Worm (Caenorhabditis elegans) whole organism, midembryonic: ENCODE measurements around the gene col-144.

Source experiments
- T22C8.4 ChIP-seq: fragments of 200-800 bp; sonication (Bioruptor generic); IDR thresholded peaks from 2 replicates; pipeline ENCODE4 v1.3.6; 2022; ENCODE audit warnings: missing genetic modification characterization, missing compliant biosample characterization
- cog-1 ChIP-seq: sonication (generic microtip); optimal IDR thresholded peaks from 2 replicates; lab custom pipeline; 2016; ENCODE audit warnings: missing genetic modification characterization, missing compliant biosample characterization
- flt-1 ChIP-seq: fragments of 200-800 bp; sonication (Bioruptor generic); IDR thresholded peaks from 2 replicates; pipeline ENCODE4 v1.3.6; 2022; ENCODE audit warnings: missing genetic modification characterization, missing compliant biosample characterization
- klf-2 ChIP-seq: fragments of 200-800 bp; sonication (Bioruptor generic); conservative IDR thresholded peaks from 2 replicates; pipeline ENCODE4 v1.3.6; 2022; ENCODE audit warnings: missing genetic modification reagents, missing genetic modification characterization, missing compliant biosample characterization
- med-1 ChIP-seq: sonication (generic microtip); optimal IDR thresholded peaks from 2 replicates; lab custom pipeline; 2017; ENCODE audit warnings: missing genetic modification characterization, mild to moderate bottlenecking, missing compliant biosample characterization, antibody characterized with exemption, missing genetic modification reagents; ENCODE audit not compliant: insufficient read depth
- ref-1 ChIP-seq: fragments of 200-800 bp; sonication (Bioruptor generic); conservative IDR thresholded peaks from 2 replicates; pipeline ENCODE4 v1.3.6; 2022; ENCODE audit warnings: missing genetic modification reagents, missing genetic modification characterization, missing compliant biosample characterization
- tab-1 ChIP-seq: fragments of 200-800 bp; sonication (Bioruptor generic); IDR thresholded peaks from 2 replicates; pipeline ENCODE4 v1.3.6; 2022; ENCODE audit warnings: missing genetic modification characterization, missing compliant biosample characterization
- ztf-23 ChIP-seq: fragments of 200-800 bp; sonication (Bioruptor generic); IDR thresholded peaks from 2 replicates; pipeline ENCODE4 v1.3.6; 2022; ENCODE audit warnings: missing genetic modification reagents, missing genetic modification characterization, missing compliant biosample characterization
- ztf-29 ChIP-seq: fragments of 200-800 bp; sonication (Bioruptor generic); IDR thresholded peaks from 2 replicates; pipeline ENCODE4 v1.3.6; 2022; ENCODE audit warnings: missing genetic modification reagents, missing genetic modification characterization, missing compliant biosample characterization

col-144 gene

DNA sequence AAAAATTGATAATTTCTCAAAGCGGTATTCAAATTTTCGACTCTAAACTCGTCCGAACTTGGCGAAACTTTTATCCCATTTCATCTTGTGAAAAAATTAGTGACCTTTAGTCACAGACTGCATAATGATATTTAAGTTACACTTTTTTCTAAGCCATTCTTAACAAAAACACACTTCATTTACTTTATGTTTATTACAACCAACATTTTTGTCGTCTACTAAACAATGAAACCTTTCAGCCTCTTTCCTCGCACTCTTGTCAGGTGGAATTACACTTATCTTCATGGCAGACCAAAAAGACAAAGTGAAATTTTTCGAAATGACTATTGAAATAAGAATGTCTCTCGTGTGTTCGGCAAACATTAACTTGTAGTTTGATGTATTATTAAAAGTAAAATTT, 3.5 kb upstream of the col-144 start:
- no peak for TF ChIP-seq ztf-23 (GFP tag; lab: Robert Waterston, UW)
- no peak for TF ChIP-seq ztf-29 (GFP tag; lab: Robert Waterston, UW)
- TF ChIP-seq klf-2 (GFP tag; lab: Robert Waterston, UW): no peak
- no peak for TF ChIP-seq flt-1 (GFP tag; lab: Robert Waterston, UW)
- TF ChIP-seq ref-1 (GFP tag; lab: Robert Waterston, UW): no peak
- TF ChIP-seq med-1 (GFP tag; lab: Kevin White, UChicago): no peak
- no peak for TF ChIP-seq tab-1 (GFP tag; lab: Robert Waterston, UW)
- no peak for TF ChIP-seq cog-1
- no peak for TF ChIP-seq T22C8.4 (GFP tag; lab: Robert Waterston, UW)

DNA sequence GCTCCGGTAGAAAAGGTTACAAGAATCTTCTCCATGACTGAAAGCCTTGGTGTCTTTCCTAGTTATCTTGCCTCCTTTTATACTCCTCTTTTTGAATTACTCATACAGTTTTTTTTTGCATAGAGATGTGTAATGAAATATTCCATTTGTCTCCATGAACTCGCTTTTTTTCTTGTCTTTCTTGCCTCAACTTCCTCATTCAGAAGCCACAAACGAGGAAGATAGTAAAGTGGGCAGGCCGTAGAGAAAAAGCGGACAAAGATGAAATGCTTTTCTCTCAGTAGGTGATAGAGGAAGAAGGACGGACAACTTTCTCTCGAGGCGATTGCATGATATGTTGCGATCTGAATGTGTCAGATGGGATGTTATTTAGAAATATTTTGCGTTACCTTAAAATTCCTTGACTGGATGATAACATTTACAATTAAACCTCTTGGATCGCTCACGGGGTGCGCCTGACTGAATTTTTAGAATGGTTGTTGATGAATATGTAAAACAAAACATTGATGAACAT, 2.6 kb upstream of the col-144 start, which contains the start of gene col-145:
Gene col-145 (minus strand): TSS at position 51 of the 514 bp plus-strand sequence.
- no peak for TF ChIP-seq med-1 (GFP tag; lab: Kevin White, UChicago)
- TF ChIP-seq ztf-23 (GFP tag; lab: Robert Waterston, UW): no peak
- no peak for TF ChIP-seq klf-2 (GFP tag; lab: Robert Waterston, UW)
- TF ChIP-seq ztf-29 (GFP tag; lab: Robert Waterston, UW): no peak
- TF ChIP-seq tab-1 (GFP tag; lab: Robert Waterston, UW): no peak
- no peak for TF ChIP-seq cog-1
- no peak for TF ChIP-seq T22C8.4 (GFP tag; lab: Robert Waterston, UW)
- no peak for TF ChIP-seq ref-1 (GFP tag; lab: Robert Waterston, UW)
- no peak for TF ChIP-seq flt-1 (GFP tag; lab: Robert Waterston, UW)

DNA sequence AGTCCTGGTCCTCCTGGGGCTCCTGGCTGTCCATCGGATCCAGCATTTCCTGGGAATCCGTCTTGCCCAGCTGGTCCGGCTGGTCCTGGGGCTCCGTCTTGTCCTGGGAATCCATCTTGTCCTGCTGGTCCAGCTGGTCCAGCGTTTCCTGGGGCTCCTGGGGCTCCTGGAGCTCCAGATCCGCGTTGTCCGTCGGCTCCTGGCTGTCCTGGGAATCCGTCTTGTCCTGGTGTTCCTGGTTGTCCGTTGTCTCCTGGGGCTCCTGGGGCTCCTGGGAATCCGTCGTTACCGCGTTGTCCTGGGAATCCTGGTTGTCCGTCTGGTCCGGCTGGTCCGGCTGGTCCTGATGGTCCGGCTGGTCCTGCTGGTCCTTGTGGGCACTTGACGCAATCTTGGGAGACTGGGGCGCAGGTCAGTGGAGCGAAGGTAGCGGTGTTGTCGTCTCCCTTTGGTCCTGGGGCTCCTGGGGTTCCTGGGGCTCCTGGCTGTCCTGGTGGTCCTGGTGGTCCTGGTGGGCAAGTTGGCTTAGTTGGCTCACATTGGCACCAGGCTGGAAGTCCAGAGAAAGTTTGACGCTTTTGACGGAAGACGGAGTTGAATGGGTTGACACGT, 1.8 kb upstream of the col-144 start:
- TF ChIP-seq cog-1 (no peak), tab-1 (GFP tag; lab: Robert Waterston, UW) (no peak), ref-1 (GFP tag; lab: Robert Waterston, UW) (no peak), ztf-29 (GFP tag; lab: Robert Waterston, UW) (no peak), ztf-23 (GFP tag; lab: Robert Waterston, UW) (no peak), med-1 (GFP tag; lab: Kevin White, UChicago) (no peak), T22C8.4 (GFP tag; lab: Robert Waterston, UW) (no peak), flt-1 (GFP tag; lab: Robert Waterston, UW) (no peak), klf-2 (GFP tag; lab: Robert Waterston, UW) (no peak)

DNA sequence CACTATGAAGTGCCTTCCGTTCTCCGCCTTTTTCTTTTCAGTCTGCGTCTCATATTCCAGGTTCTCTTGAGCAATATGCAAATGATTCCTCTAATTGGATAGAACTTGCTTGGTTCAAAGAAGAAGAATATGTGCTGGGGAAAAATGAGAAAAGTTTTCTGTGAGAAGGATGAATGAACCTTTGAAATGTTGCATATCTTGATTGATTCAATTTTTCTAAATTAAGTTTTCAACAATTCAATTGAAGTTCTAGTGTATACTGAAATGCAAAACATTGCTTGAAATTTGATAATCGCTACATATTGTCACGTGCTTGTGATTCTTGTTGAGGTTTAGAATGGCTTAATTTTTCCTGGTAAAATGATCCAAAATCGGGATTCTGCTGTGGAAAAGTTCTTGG, 2.8 kb downstream of the col-144 start:
- no peak for TF ChIP-seq T22C8.4 (GFP tag; lab: Robert Waterston, UW)
- TF ChIP-seq klf-2 (GFP tag; lab: Robert Waterston, UW): no peak
- no peak for TF ChIP-seq ref-1 (GFP tag; lab: Robert Waterston, UW)
- no peak for TF ChIP-seq ztf-29 (GFP tag; lab: Robert Waterston, UW)
- no peak for TF ChIP-seq tab-1 (GFP tag; lab: Robert Waterston, UW)
- no peak for TF ChIP-seq ztf-23 (GFP tag; lab: Robert Waterston, UW)
- no peak for TF ChIP-seq med-1 (GFP tag; lab: Kevin White, UChicago)
- TF ChIP-seq flt-1 (GFP tag; lab: Robert Waterston, UW): no peak
- TF ChIP-seq cog-1: no peak

DNA sequence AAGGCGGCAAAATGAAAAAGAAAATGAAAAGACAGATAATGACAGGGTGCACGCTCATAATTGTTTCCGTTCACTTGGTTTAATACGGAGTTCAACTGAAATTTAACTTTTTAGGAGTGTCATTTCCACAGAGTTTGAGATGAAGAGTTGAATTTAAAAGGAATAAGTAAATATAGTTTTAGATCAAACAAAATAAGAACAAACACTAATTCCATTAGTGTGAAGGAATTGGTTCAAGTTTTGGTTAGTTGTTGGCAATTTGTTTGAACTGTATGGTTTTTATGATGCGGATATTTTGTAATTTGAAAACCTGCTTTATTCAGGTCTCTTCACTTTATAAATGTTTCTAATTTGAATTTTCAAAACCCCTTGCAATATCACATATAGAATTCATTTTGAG, 3.8 kb downstream of the col-144 start, which contains the start of gene B0222.15:
Gene B0222.15 (minus strand): TSS at position 101 of the 400 bp plus-strand sequence.
- TF ChIP-seq T22C8.4 (GFP tag; lab: Robert Waterston, UW) (no peak), med-1 (GFP tag; lab: Kevin White, UChicago) (no peak), klf-2 (GFP tag; lab: Robert Waterston, UW) (no peak), tab-1 (GFP tag; lab: Robert Waterston, UW) (no peak), ztf-23 (GFP tag; lab: Robert Waterston, UW) (no peak), ztf-29 (GFP tag; lab: Robert Waterston, UW) (no peak), cog-1 (no peak), flt-1 (GFP tag; lab: Robert Waterston, UW) (no peak)

DNA sequence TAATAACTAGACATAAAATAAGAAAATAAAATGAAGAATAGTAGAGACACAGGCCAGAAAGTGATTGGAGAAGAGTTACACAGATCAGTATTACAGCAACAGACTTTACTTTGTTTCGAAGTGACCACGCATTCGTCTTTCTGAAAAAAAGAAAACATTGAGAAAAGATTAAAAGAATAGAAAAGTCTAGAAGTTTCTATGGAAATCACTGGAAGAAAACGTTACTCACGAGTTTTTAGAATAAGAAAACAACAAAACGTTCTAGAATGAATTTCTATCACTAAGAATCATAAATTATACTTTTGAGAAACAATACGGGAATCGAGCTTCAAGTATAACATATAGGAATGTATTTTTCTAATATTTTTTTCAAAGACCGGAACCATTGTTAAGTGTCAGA, 4.8 kb downstream of the col-144 start:
- no peak for TF ChIP-seq cog-1
- no peak for TF ChIP-seq ztf-23 (GFP tag; lab: Robert Waterston, UW)
- TF ChIP-seq tab-1 (GFP tag; lab: Robert Waterston, UW): no peak
- no peak for TF ChIP-seq klf-2 (GFP tag; lab: Robert Waterston, UW)
- TF ChIP-seq T22C8.4 (GFP tag; lab: Robert Waterston, UW): no peak
- TF ChIP-seq ref-1 (GFP tag; lab: Robert Waterston, UW): no peak

DNA sequence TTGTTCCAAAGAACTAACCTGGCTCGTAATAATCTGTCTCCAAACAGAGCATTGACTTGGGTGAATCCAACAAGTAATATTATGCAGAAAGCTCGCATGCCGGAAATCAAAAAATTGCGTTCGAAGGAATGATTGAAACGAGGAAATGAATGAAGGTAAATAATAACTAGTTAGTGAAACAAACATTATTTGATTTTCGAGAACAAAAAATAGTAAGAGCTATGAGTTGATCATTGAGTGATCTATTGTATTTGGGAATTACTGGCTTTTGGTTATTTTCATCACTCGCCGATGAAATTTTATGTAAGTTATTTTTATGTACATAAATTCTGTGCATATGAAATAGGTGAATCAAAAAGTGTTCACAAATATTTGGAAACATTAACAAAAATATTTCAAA, 5.7 kb downstream of the col-144 start, which contains the start of gene B0222.5:
Gene B0222.5 (minus strand): TSS at position 101 of the 400 bp plus-strand sequence.
- TF ChIP-seq ztf-29 (GFP tag; lab: Robert Waterston, UW) (no peak), tab-1 (GFP tag; lab: Robert Waterston, UW) (no peak), klf-2 (GFP tag; lab: Robert Waterston, UW) (no peak), ref-1 (GFP tag; lab: Robert Waterston, UW) (no peak), med-1 (GFP tag; lab: Kevin White, UChicago) (no peak), T22C8.4 (GFP tag; lab: Robert Waterston, UW) (no peak), ztf-23 (GFP tag; lab: Robert Waterston, UW) (no peak), cog-1 (no peak), flt-1 (GFP tag; lab: Robert Waterston, UW) (no peak)

DNA sequence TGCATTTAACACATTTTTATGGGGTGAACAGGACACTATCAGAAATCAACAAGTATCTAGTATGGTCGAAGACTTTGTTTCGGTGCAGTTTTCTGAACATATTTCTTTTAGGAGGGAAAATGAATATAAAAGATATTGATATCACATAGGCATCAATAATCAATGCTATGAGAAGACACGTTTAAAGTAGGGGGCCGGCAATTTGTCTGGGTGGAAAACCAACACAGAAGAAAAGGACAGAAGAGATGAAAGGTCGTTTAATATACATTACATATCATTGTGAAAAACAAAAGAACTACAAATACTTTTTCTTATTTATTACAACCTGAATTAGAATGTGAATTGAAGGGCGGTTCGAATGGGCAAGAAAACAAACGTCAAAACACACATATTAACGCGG, 8.1 kb downstream of the col-144 start:
- no peak for TF ChIP-seq tab-1 (GFP tag; lab: Robert Waterston, UW)
- no peak for TF ChIP-seq ztf-29 (GFP tag; lab: Robert Waterston, UW)
- no peak for TF ChIP-seq cog-1
- no peak for TF ChIP-seq klf-2 (GFP tag; lab: Robert Waterston, UW)
- TF ChIP-seq med-1 (GFP tag; lab: Kevin White, UChicago): no peak
- no peak for TF ChIP-seq flt-1 (GFP tag; lab: Robert Waterston, UW)
- no peak for TF ChIP-seq ref-1 (GFP tag; lab: Robert Waterston, UW)
- TF ChIP-seq ztf-23 (GFP tag; lab: Robert Waterston, UW): no peak
- no peak for TF ChIP-seq T22C8.4 (GFP tag; lab: Robert Waterston, UW)
